Fruit fly (Drosophila melanogaster): ENCODE data around the gene MFS10.
A peak's percentile ranks its signal among the peaks of the same experiment; 100 is the strongest.

The MFS10 gene

DNA sequence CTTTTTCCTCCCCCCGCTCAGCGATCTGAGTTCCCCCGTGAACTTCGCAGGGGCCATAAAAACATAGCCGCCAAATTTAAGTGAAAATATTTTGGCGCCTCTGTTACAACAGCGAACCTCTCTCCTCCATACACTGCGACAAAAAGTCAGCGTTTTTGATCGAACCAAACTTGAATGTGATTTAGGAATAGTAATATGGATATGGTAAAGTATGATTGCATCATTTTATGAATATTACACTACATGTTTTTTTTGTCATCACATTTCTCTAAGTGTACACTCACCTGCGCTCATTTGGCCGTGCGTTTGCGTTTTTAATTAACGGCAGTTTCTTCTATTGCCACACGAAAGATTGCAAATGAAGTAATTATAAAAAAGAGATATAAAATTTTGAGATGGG is 6.9 kb downstream of the MFS10 start (continued):
- TF ChIP-seq prd (optimal IDR thresholded peaks at IDR 0.05) (no peak), prd (GFP tag; IDR thresholded peaks at IDR 0.05) (peak; percentile 70), CG4617 (GFP tag; optimal IDR thresholded peaks at IDR 0.05; ENCODE audit: borderline replicate concordance) (no peak), CG9876 (GFP tag; optimal IDR thresholded peaks at IDR 0.05) (no peak), HLH4C (GFP tag; IDR thresholded peaks at IDR 0.05; ENCODE audit: partially characterized antibody) (no peak), CoRest (tag; optimal IDR thresholded peaks at IDR 0.05) (peak; percentile 59), CG33213 (GFP tag; optimal IDR thresholded peaks at IDR 0.05) (peak; percentile 46), salm (tag; optimal IDR thresholded peaks at IDR 0.05) (peak; percentile 20), esg (GFP tag; conservative IDR thresholded peaks at IDR 0.05) (peak; percentile 38; the same call in 1 of the 2 replicates), tgo (GFP tag; IDR thresholded peaks at IDR 0.05) (peak; percentile 60; the same call in 2 of the 3 replicates), CG4328 (GFP tag; optimal IDR thresholded peaks at IDR 0.05) (no peak)

dm6 chrX:13136939-13137697 is 8.3 kb downstream of the MFS10 start:
- TF ChIP-seq dm (GFP tag; optimal IDR thresholded peaks at IDR 0.05) = no peak
- peak; percentile 28 for TF ChIP-seq Ssrp (tag; optimal IDR thresholded peaks at IDR 0.05)
- no peak for TF ChIP-seq al (GFP tag; IDR thresholded peaks at IDR 0.05)
- TF ChIP-seq CG2129 (GFP tag; IDR thresholded peaks at IDR 0.05; ENCODE audit: partially characterized antibody) = no peak
- TF ChIP-seq cwo (GFP tag; optimal IDR thresholded peaks at IDR 0.05) = peak; percentile 14
- TF ChIP-seq h (optimal IDR thresholded peaks at IDR 0.05) = no peak
- no peak for TF ChIP-seq her (GFP tag; optimal IDR thresholded peaks at IDR 0.05)
- TF ChIP-seq fd64A (GFP tag; optimal IDR thresholded peaks at IDR 0.05) = no peak
- no peak for TF ChIP-seq D19B (GFP tag; optimal IDR thresholded peaks at IDR 0.05)
- no peak for TF ChIP-seq br (optimal IDR thresholded peaks at IDR 0.05)
- TF ChIP-seq lola (GFP tag; optimal IDR thresholded peaks at IDR 0.05) = no peak
- no peak for TF ChIP-seq klu (GFP tag; IDR thresholded peaks at IDR 0.05)
- TF ChIP-seq CG10654 (GFP tag; optimal IDR thresholded peaks at IDR 0.05) = no peak
- TF ChIP-seq esg (GFP tag; conservative IDR thresholded peaks at IDR 0.05) = peak; percentile 79
- no peak for TF ChIP-seq peb (GFP tag; IDR thresholded peaks at IDR 0.05)
- TF ChIP-seq mirr (GFP tag; optimal IDR thresholded peaks at IDR 0.05) = no peak
- TF ChIP-seq hkb (optimal IDR thresholded peaks at IDR 0.05) = no peak
- TF ChIP-seq hkb (GFP tag; IDR thresholded peaks at IDR 0.05) = peak; percentile 81
- no peak for TF ChIP-seq CG11560 (tag; IDR thresholded peaks at IDR 0.05)
- no peak for TF ChIP-seq wek (GFP tag; optimal IDR thresholded peaks at IDR 0.05)
- TF ChIP-seq luna (GFP tag; optimal IDR thresholded peaks at IDR 0.05) = no peak
- TF ChIP-seq Max (GFP tag; optimal IDR thresholded peaks at IDR 0.05) = no peak
- TF ChIP-seq sna (GFP tag; IDR thresholded peaks at IDR 0.05; ENCODE audit: partially characterized antibody) = no peak
- TF ChIP-seq CG32767 (GFP tag; IDR thresholded peaks at IDR 0.05) = 0 out of 2 replicates have a peak, but pooled peaks have one; percentile 53
- TF ChIP-seq Asciz (GFP tag; optimal IDR thresholded peaks at IDR 0.05) = peak; percentile 50
- no peak for TF ChIP-seq CG2116 (GFP tag; optimal IDR thresholded peaks at IDR 0.05)
- TF ChIP-seq CG17568 (GFP tag; optimal IDR thresholded peaks at IDR 0.05) = no peak
- peak; percentile 55 for TF ChIP-seq CG14050 (GFP tag; IDR thresholded peaks at IDR 0.05)
- no peak for TF ChIP-seq zf30C (GFP tag; optimal IDR thresholded peaks at IDR 0.05)
- no peak for TF ChIP-seq CG9797 (GFP tag; optimal IDR thresholded peaks at IDR 0.05)
- TF ChIP-seq insv (GFP tag; optimal IDR thresholded peaks at IDR 0.05) = no peak
- no peak for TF ChIP-seq CG7987 (GFP tag; optimal IDR thresholded peaks at IDR 0.05)
- peak; percentile 73 for TF ChIP-seq Xrp1 (GFP tag; IDR thresholded peaks at IDR 0.05)
- TF ChIP-seq CG7745 (tag; optimal IDR thresholded peaks at IDR 0.05) = no peak
- no peak for TF ChIP-seq Fer3 (tag; optimal IDR thresholded peaks at IDR 0.05)
- no peak for TF ChIP-seq salm (tag; optimal IDR thresholded peaks at IDR 0.05)
- TF ChIP-seq CG10267 (tag; optimal IDR thresholded peaks at IDR 0.05) = peak; percentile 18
- TF ChIP-seq hbn (GFP tag; IDR thresholded peaks at IDR 0.05; ENCODE audit: partially characterized antibody) = no peak
- TF ChIP-seq Elba2 (GFP tag; optimal IDR thresholded peaks at IDR 0.05) = no peak
- TF ChIP-seq so (GFP tag; IDR thresholded peaks at IDR 0.05) = peak; percentile 67; the same call in 1 of the 3 replicates

All from whole organism, embryonic.